Worm (Caenorhabditis elegans): ENCODE results near the gene unc-116.

DNA sequence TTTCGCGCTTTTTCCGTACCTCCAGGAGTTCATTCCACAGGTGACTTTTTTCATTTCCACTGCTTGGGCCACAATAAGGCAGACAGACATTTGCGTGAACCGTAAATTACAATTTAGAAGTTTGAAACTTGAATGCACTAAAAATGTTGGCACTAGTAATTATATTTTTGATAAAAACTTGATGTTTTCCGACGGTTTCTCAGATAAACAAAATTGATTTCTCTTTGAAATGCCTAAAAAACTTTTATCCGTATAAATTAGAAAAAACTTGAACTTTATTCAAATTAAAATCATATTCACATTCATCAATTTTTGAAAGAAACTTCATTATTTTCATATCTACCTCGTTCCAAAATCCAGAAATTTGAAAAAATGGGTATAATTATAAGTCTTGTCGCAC lies 40.7 kb upstream of the unc-116 start, which contains the start of gene ZK353.3:
- no peak for TF ChIP-seq mdl-1 (tag; optimal IDR thresholded peaks at IDR 0.05)
- no peak for TF ChIP-seq fos-1 (tag; optimal IDR thresholded peaks at IDR 0.05)
- no peak for TF ChIP-seq pqm-1 (tag; optimal IDR thresholded peaks at IDR 0.05)
- no peak for TF ChIP-seq ZK546.5 (tag; optimal IDR thresholded peaks at IDR 0.05)
- TF ChIP-seq unc-39 (tag; optimal IDR thresholded peaks at IDR 0.05), result no peak
- TF ChIP-seq nhr-76 (tag; optimal IDR thresholded peaks at IDR 0.05), result no peak
- TF ChIP-seq nhr-11 (tag; optimal IDR thresholded peaks at IDR 0.05), result no peak

Data from whole organism, L3 larva.